Worm (Caenorhabditis elegans): Measurements from ENCODE around the gene col-166.

DNA sequence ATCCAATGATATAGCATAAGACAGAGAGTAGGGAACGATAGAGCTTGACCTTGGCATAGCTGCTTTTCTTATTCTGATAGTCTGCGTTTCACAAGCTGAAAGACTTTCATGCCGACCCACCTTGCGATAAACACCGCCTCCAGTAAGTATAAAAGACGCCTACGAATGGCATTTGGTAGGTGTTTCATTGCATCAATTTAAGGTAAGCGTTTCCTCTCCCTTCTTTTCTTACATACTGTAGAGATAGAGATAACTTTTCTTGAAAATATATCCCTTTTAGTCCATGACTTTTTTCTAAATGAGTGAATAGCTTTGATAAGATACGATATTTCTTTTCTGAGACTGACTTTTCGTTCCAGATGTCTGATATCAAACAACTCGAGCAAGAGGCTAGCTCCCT is 43.3 kb downstream of the col-166 start, which contains the start of gene col-167:
- TF ChIP-seq fkh-10 (GFP tag; optimal IDR thresholded peaks at IDR 0.05): no peak
- TF ChIP-seq nfya-1 (tag; optimal IDR thresholded peaks at IDR 0.05; ENCODE audit: insufficient read depth): peak; percentile 11
- TF ChIP-seq nhr-237 (tag; optimal IDR thresholded peaks at IDR 0.05): no peak
- no peak for TF ChIP-seq ceh-82 (tag; optimal IDR thresholded peaks at IDR 0.05)
- TF ChIP-seq tbx-2 (tag; optimal IDR thresholded peaks at IDR 0.05): no peak
- no peak for TF ChIP-seq elt-3 (tag; optimal IDR thresholded peaks at IDR 0.05)
- no peak for TF ChIP-seq mdl-1 (tag; optimal IDR thresholded peaks at IDR 0.05)
